Fruit fly (Drosophila melanogaster): ENCODE measurements around the gene mex1.

The mex1 gene

DNA sequence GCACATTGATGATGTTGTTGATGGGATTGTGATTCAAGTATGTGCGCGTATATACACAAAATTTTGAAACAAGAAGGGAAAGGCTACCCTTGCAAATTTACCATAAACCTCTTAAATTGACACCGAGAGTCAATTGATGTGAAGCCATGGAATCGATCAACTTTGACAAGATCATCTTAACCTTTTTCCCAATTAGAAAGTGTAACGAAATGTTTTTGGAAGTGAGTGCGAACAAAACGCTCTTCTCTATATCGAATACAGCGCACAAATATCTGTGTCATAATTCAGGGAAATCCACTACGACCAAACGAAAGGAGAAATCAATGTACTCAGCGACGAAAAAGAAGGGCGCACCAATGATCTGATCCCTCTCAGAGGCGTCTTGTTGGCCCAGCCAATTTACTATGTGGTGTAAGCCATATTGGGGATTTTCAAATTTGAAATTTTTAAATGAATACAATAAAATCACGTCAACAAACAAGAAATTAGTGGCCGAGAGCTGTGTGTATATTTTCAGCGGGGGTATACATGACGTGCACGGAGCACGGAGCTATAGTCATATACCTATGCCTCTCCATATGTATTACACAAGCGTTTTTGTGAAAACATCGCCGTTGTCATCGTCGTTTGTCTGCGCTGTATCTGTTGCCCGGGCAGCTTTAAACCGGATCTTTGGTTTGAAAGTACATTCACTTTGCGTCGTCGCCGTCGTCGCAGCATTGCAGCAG, 14.2 kb upstream of the mex1 start (continued):
- no peak for TF ChIP-seq CG9437 (GFP tag; optimal IDR thresholded peaks at IDR 0.05)
- no peak for TF ChIP-seq Jarid2 (GFP tag; optimal IDR thresholded peaks at IDR 0.05)
- TF ChIP-seq jumu (GFP tag; optimal IDR thresholded peaks at IDR 0.05), result no peak
- TF ChIP-seq CG11398 (GFP tag; optimal IDR thresholded peaks at IDR 0.05), result no peak
- TF ChIP-seq Myb (GFP tag; optimal IDR thresholded peaks at IDR 0.05), result no peak
- TF ChIP-seq Dref (GFP tag; IDR thresholded peaks at IDR 0.05), result no peak
- TF ChIP-seq ind (GFP tag; optimal IDR thresholded peaks at IDR 0.05), result peak; percentile 52
- TF ChIP-seq CG11093 (GFP tag; IDR thresholded peaks at IDR 0.05), result 0 out of 3 replicates have a peak, but pooled peaks have one; percentile 6
- peak; percentile 43 for TF ChIP-seq CG8924 (tag; optimal IDR thresholded peaks at IDR 0.05)
- no peak for TF ChIP-seq bigmax (GFP tag; optimal IDR thresholded peaks at IDR 0.05)
- TF ChIP-seq trem (tag; optimal IDR thresholded peaks at IDR 0.05), result peak; percentile 8
- TF ChIP-seq shn (GFP tag; optimal IDR thresholded peaks at IDR 0.05), result no peak
- TF ChIP-seq CG13624 (GFP tag; optimal IDR thresholded peaks at IDR 0.05), result peak; percentile 1
- TF ChIP-seq B-H2 (GFP tag; optimal IDR thresholded peaks at IDR 0.05), result no peak
- no peak for TF ChIP-seq tin (GFP tag; optimal IDR thresholded peaks at IDR 0.05)
- peak; percentile 16 for TF ChIP-seq nerfin-1 (tag; optimal IDR thresholded peaks at IDR 0.05)
- no peak for TF ChIP-seq usp (GFP tag; optimal IDR thresholded peaks at IDR 0.05)
- TF ChIP-seq CG7745 (tag; optimal IDR thresholded peaks at IDR 0.05), result no peak
- TF ChIP-seq pnt (GFP tag; optimal IDR thresholded peaks at IDR 0.05), result peak; percentile 12
- peak; percentile 17 for TF ChIP-seq CG17385 (GFP tag; optimal IDR thresholded peaks at IDR 0.05)
- TF ChIP-seq br (optimal IDR thresholded peaks at IDR 0.05), result no peak
- peak; percentile 35 for TF ChIP-seq CG12236 (GFP tag; optimal IDR thresholded peaks at IDR 0.05)
- no peak; the same call in 2 of the 3 replicates for TF ChIP-seq Dbx (GFP tag; IDR thresholded peaks at IDR 0.05)
- TF ChIP-seq Awh (GFP tag; IDR thresholded peaks at IDR 0.05), result peak; percentile 12; the same call in 1 of the 2 replicates
- no peak for TF ChIP-seq gfzf (GFP tag; optimal IDR thresholded peaks at IDR 0.05)
- TF ChIP-seq E2f2 (GFP tag; IDR thresholded peaks at IDR 0.05), result no peak
- TF ChIP-seq repo (GFP tag; optimal IDR thresholded peaks at IDR 0.05), result no peak
- TF ChIP-seq kah (GFP tag; optimal IDR thresholded peaks at IDR 0.05), result no peak
- TF ChIP-seq CG7987 (GFP tag; optimal IDR thresholded peaks at IDR 0.05), result peak; percentile 31
- peak; percentile 8 for TF ChIP-seq org-1 (GFP tag; optimal IDR thresholded peaks at IDR 0.05)
- no peak for TF ChIP-seq CG4617 (GFP tag; optimal IDR thresholded peaks at IDR 0.05; ENCODE audit: borderline replicate concordance)
- TF ChIP-seq MTF-1 (GFP tag; optimal IDR thresholded peaks at IDR 0.05; ENCODE audit: borderline replicate concordance), result no peak
- TF ChIP-seq Blimp-1 (GFP tag; optimal IDR thresholded peaks at IDR 0.05), result peak; percentile 58
- no peak for TF ChIP-seq vfl (GFP tag; optimal IDR thresholded peaks at IDR 0.05)
- TF ChIP-seq lola (GFP tag; optimal IDR thresholded peaks at IDR 0.05), result no peak
- TF ChIP-seq CG30403 (GFP tag; optimal IDR thresholded peaks at IDR 0.05), result peak; percentile 45
- TF ChIP-seq mld (GFP tag; IDR thresholded peaks at IDR 0.05; ENCODE audit: partially characterized antibody), result no peak
- TF ChIP-seq fd96Cb (tag; optimal IDR thresholded peaks at IDR 0.05), result peak; percentile 47
- TF ChIP-seq az2 (GFP tag; optimal IDR thresholded peaks at IDR 0.05), result no peak
- TF ChIP-seq pum (GFP tag; optimal IDR thresholded peaks at IDR 0.05), result peak; percentile 19
- TF ChIP-seq slp2 (GFP tag; optimal IDR thresholded peaks at IDR 0.05), result no peak
- no peak for TF ChIP-seq sna (GFP tag; IDR thresholded peaks at IDR 0.05; ENCODE audit: partially characterized antibody)
- peak; percentile 43 for TF ChIP-seq tap (tag; optimal IDR thresholded peaks at IDR 0.05)
- TF ChIP-seq Hmr (GFP tag; optimal IDR thresholded peaks at IDR 0.05), result no peak
- no peak for TF ChIP-seq zen2 (GFP tag; IDR thresholded peaks at IDR 0.05; ENCODE audit: partially characterized antibody)
- TF ChIP-seq Vsx1 (GFP tag; optimal IDR thresholded peaks at IDR 0.05), result no peak
- no peak for TF ChIP-seq CG34224 (GFP tag; IDR thresholded peaks at IDR 0.05; ENCODE audit: partially characterized antibody)
- TF ChIP-seq CG12769 (tag; optimal IDR thresholded peaks at IDR 0.05), result no peak
- peak; percentile 84 for TF ChIP-seq sens (GFP tag)
- peak; percentile 22 for TF ChIP-seq CG1647 (GFP tag; optimal IDR thresholded peaks at IDR 0.05)

Data from whole organism, embryonic.